Worm (Caenorhabditis elegans) whole organism, early embryonic: ENCODE measurements around the gene F40F9.3.

ENCODE experiments used
- B0310.2 ChIP-seq: sonication (generic microtip); optimal IDR thresholded peaks from 2 replicates; lab custom pipeline; 2016; ENCODE audit warnings: mild to moderate bottlenecking, missing genetic modification characterization, missing compliant biosample characterization
- F13C5.2 ChIP-seq: sonication (generic microtip); optimal IDR thresholded peaks from 2 replicates; lab custom pipeline; 2017; ENCODE audit warnings: mild to moderate bottlenecking, missing genetic modification characterization, inconsistent platforms, missing compliant biosample characterization
- aly-1 ChIP-seq: sonication (generic microtip); optimal IDR thresholded peaks from 2 replicates; lab custom pipeline; 2016; ENCODE audit warnings: missing genetic modification characterization, missing compliant biosample characterization
- ama-1 ChIP-seq: fragments of 150-350 bp; optimal IDR thresholded peaks from 2 replicates; lab custom pipeline; 2014
- ceh-13 ChIP-seq: fragments of 200-800 bp; sonication (Bioruptor generic); optimal IDR thresholded peaks from 2 replicates; lab custom pipeline; 2018; ENCODE audit warnings: mild to moderate bottlenecking, missing genetic modification characterization, missing compliant biosample characterization
- ceh-36 ChIP-seq: sonication (generic microtip); optimal IDR thresholded peaks from 2 replicates; lab custom pipeline; 2016; ENCODE audit warnings: missing genetic modification characterization, inconsistent platforms, missing compliant biosample characterization
- ets-7 ChIP-seq: sonication (generic microtip); optimal IDR thresholded peaks from 2 replicates; lab custom pipeline; 2016; ENCODE audit warnings: missing genotype, missing genetic modification characterization, missing compliant biosample characterization
- flt-1 ChIP-seq: fragments of 200-800 bp; sonication (Bioruptor generic); IDR thresholded peaks from 2 replicates; pipeline ENCODE4 v1.3.6; 2022; ENCODE audit warnings: missing genetic modification characterization, missing compliant biosample characterization
- hmbx-1 ChIP-seq: sonication (generic microtip); optimal IDR thresholded peaks from 2 replicates; lab custom pipeline; 2016; ENCODE audit warnings: mild to moderate bottlenecking, missing genetic modification characterization, missing compliant biosample characterization
- hmg-4 ChIP-seq: fragments of 200-800 bp; sonication (Bioruptor generic); optimal IDR thresholded peaks from 2 replicates; lab custom pipeline; 2018; ENCODE audit warnings: mild to moderate bottlenecking, missing genetic modification characterization, missing compliant biosample characterization
- hnd-1 ChIP-seq: sonication (generic microtip); optimal IDR thresholded peaks from 2 replicates; lab custom pipeline; 2016; ENCODE audit warnings: missing genetic modification characterization, missing compliant biosample characterization
- pes-1 ChIP-seq: fragments of 200-800 bp; sonication (Bioruptor generic); IDR thresholded peaks from 2 replicates; pipeline ENCODE4 v1.3.6; 2022; ENCODE audit warnings: missing genetic modification reagents, missing genetic modification characterization, missing compliant biosample characterization
- scrt-1 ChIP-seq: fragments of 200-800 bp; sonication (Bioruptor generic); IDR thresholded peaks from 2 replicates; pipeline ENCODE4 v1.3.6; 2022; ENCODE audit warnings: missing genetic modification characterization, missing compliant biosample characterization
- sea-1 ChIP-seq: fragments of 200-800 bp; sonication (Bioruptor generic); conservative IDR thresholded peaks from 2 replicates; pipeline ENCODE4 v1.3.6; 2022; ENCODE audit warnings: missing genetic modification characterization, missing compliant biosample characterization
- tbx-11 ChIP-seq: fragments of 200-800 bp; sonication (Bioruptor generic); IDR thresholded peaks from 2 replicates; pipeline ENCODE4 v1.3.6; 2022; ENCODE audit warnings: missing genetic modification characterization, missing compliant biosample characterization
- tbx-37 ChIP-seq: fragments of 200-800 bp; sonication (Bioruptor generic); conservative IDR thresholded peaks from 2 replicates; pipeline ENCODE4 v1.3.6; 2022; ENCODE audit warnings: missing genetic modification reagents, missing genetic modification characterization, missing compliant biosample characterization
- tra-4 ChIP-seq: sonication (generic microtip); optimal IDR thresholded peaks from 2 replicates; lab custom pipeline; 2017; ENCODE audit warnings: missing genetic modification characterization, missing compliant biosample characterization

The F40F9.3 gene

ce11 chrV:9685559-9685958 is 29.4 kb upstream of the F40F9.3 start, which contains the start of gene ZK287.4:
ZK287.4 (minus strand) TSS chrV:9685659.
- TF ChIP-seq tbx-11 (GFP tag; lab: Robert Waterston, UW) (no peak), ceh-36 (no peak), ceh-13 (no peak), tra-4 (tag; lab: Kevin White, UChicago) (no peak), flt-1 (GFP tag; lab: Robert Waterston, UW) (no peak), hmbx-1 (tag; lab: Kevin White, UChicago) (no peak), hnd-1 (tag; lab: Kevin White, UChicago) (no peak), ets-7 (no peak), aly-1 (tag; lab: Kevin White, UChicago) (no peak), F13C5.2 (tag; lab: Kevin White, UChicago) (no peak), B0310.2 (tag; lab: Kevin White, UChicago) (no peak), hmg-4 (GFP tag; lab: Kevin White, UChicago) (no peak), ama-1 (lab: Kevin White, UChicago) (no peak), sea-1 (GFP tag; lab: Robert Waterston, UW) (no peak), pes-1 (GFP tag; lab: Robert Waterston, UW) (no peak), scrt-1 (no peak)

ce11 chrV:9689364-9689763 is 25.6 kb upstream of the F40F9.3 start:
- no peak for TF ChIP-seq pes-1 (GFP tag; lab: Robert Waterston, UW)
- TF ChIP-seq aly-1 (tag; lab: Kevin White, UChicago): no peak
- no peak for TF ChIP-seq hmg-4 (GFP tag; lab: Kevin White, UChicago)
- TF ChIP-seq ceh-13: no peak
- no peak for TF ChIP-seq scrt-1

DNA sequence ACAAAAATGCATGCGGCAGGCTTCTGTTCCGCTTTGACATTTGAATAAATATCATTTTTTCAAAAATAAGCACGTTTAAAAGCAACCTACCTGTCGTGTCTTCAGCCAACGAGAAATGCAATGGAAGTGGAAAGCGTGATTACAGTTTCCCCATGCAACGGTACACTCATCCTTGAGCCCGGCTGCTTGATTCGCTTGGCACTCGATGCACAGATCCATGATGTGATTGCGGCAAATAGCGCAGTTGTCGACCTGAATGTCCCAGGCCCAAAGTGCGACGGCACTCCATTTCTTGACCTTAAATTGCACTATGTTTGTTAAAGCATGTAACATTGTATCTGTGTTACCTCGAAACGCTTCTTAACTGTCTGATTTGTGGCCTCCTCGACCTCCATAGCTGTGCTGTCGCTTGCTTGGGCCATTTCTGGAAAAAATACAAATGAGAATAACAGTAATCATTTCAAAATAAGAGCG is 24.9 kb upstream of the F40F9.3 start, which contains the start of gene rbx-1:
Gene rbx-1 (minus strand): TSS at position 424 of the 474 bp plus-strand sequence.
- no peak for TF ChIP-seq ama-1 (lab: Kevin White, UChicago)
- no peak for TF ChIP-seq sea-1 (GFP tag; lab: Robert Waterston, UW)
- TF ChIP-seq scrt-1: no peak
- TF ChIP-seq F13C5.2 (tag; lab: Kevin White, UChicago): no peak
- no peak for TF ChIP-seq pes-1 (GFP tag; lab: Robert Waterston, UW)
- no peak for TF ChIP-seq tbx-11 (GFP tag; lab: Robert Waterston, UW)

DNA sequence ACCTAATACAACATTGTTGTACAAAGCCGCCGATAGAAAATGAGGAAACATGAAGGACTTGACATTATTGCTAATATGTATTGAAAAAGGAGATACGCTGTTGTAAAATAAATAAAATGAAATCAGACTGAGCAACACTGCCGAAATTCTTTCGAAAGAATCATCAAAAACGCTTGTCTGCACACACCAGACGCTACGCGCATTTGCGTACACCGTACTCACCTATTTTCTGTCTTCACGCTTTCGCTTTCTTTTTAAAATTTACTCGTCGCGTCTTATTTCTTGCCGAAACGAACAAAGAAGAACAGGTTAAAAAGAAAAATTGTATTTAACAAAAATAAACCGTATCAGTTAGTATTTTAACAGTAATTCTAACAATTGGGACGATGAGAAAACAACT is 24.3 kb upstream of the F40F9.3 start:
- TF ChIP-seq tra-4 (tag; lab: Kevin White, UChicago) (no peak), F13C5.2 (tag; lab: Kevin White, UChicago) (peak; percentile 55), tbx-37 (GFP tag; lab: Robert Waterston, UW) (no peak)

- TF ChIP-seq F13C5.2 (tag; lab: Kevin White, UChicago) (peak; percentile 19), B0310.2 (tag; lab: Kevin White, UChicago) (no peak), scrt-1 (no peak), tra-4 (tag; lab: Kevin White, UChicago) (no peak), tbx-11 (GFP tag; lab: Robert Waterston, UW) (no peak), ceh-36 (no peak), hmg-4 (GFP tag; lab: Kevin White, UChicago) (peak; percentile 72), sea-1 (GFP tag; lab: Robert Waterston, UW) (no peak)
Measured at ce11 chrV:9692109-9692581, 22.9 kb upstream of the F40F9.3 start, which contains the start of gene ztf-9. ztf-9 (minus strand) TSS chrV:9692159.

ce11 chrV:9692649-9693112 is 22.3 kb upstream of the F40F9.3 start, which contains the start of gene ZK287.7:
ZK287.7 (plus strand) TSS chrV:9693062.
- TF ChIP-seq hmg-4 (GFP tag; lab: Kevin White, UChicago) (no peak), scrt-1 (no peak), hnd-1 (tag; lab: Kevin White, UChicago) (no peak), tbx-37 (GFP tag; lab: Robert Waterston, UW) (no peak), pes-1 (GFP tag; lab: Robert Waterston, UW) (no peak), ets-7 (no peak)

- TF ChIP-seq hnd-1 (tag; lab: Kevin White, UChicago) (no peak), ceh-36 (no peak), pes-1 (GFP tag; lab: Robert Waterston, UW) (no peak), F13C5.2 (tag; lab: Kevin White, UChicago) (no peak), tbx-37 (GFP tag; lab: Robert Waterston, UW) (no peak), tra-4 (tag; lab: Kevin White, UChicago) (no peak), ceh-13 (no peak), aly-1 (tag; lab: Kevin White, UChicago) (no peak), tbx-11 (GFP tag; lab: Robert Waterston, UW) (no peak), hmg-4 (GFP tag; lab: Kevin White, UChicago) (no peak), hmbx-1 (tag; lab: Kevin White, UChicago) (no peak), B0310.2 (tag; lab: Kevin White, UChicago) (no peak)
Measured at ce11 chrV:9696715-9697114, 18.3 kb upstream of the F40F9.3 start, which contains the start of gene her-1. her-1 (plus strand) TSS chrV:9697015.

DNA sequence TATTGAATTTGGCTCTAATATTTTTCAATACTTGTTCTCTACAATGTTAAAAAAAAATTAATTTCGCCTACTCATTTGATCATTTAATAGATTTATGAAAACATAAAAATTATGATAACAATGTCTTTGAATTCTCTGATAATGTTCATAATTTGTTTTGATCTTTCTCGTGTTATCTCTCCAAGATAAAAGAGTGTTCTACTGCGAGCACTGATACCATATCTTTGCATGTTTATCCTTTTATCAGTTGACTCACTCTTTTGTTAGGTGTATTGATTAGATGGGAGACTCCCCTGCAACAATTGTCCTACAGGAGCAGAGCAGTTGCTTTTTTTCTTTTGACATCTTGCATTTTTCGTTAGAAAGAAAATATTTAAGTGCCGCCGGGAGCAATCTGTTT is 15.8 kb upstream of the F40F9.3 start:
- no peak for TF ChIP-seq B0310.2 (tag; lab: Kevin White, UChicago)
- TF ChIP-seq tbx-11 (GFP tag; lab: Robert Waterston, UW): no peak
- no peak for TF ChIP-seq flt-1 (GFP tag; lab: Robert Waterston, UW)
